Fruit fly (Drosophila melanogaster): ENCODE data around the gene CG8840.

The CG8840 gene

dm6 chr2L:3437068-3437467, 26.7 kb downstream of the CG8840 start (continued):
- TF ChIP-seq danr (GFP tag; IDR thresholded peaks at IDR 0.05): no peak
- TF ChIP-seq gro (GFP tag; optimal IDR thresholded peaks at IDR 0.05): no peak
- no peak for TF ChIP-seq unc-4 (GFP tag; IDR thresholded peaks at IDR 0.05; ENCODE audit: partially characterized antibody)
- TF ChIP-seq wor (GFP tag; IDR thresholded peaks at IDR 0.05): 0 out of 2 replicates have a peak, but pooled peaks have one; percentile 24
- TF ChIP-seq CG10979 (tag; optimal IDR thresholded peaks at IDR 0.05): peak; percentile 73
- peak; percentile 0 for TF ChIP-seq CG12104 (GFP tag; optimal IDR thresholded peaks at IDR 0.05)
- TF ChIP-seq disco-r (GFP tag; optimal IDR thresholded peaks at IDR 0.05): no peak
- TF ChIP-seq CG5180 (GFP tag; optimal IDR thresholded peaks at IDR 0.05): peak; percentile 57
- peak; percentile 70 for TF ChIP-seq CG18262 (tag; optimal IDR thresholded peaks at IDR 0.05)
- peak; percentile 73 for TF ChIP-seq CG15269 (tag; optimal IDR thresholded peaks at IDR 0.05)
- TF ChIP-seq Nf-YC (tag; optimal IDR thresholded peaks at IDR 0.05): peak; percentile 40
- no peak for TF ChIP-seq CG3163 (GFP tag; optimal IDR thresholded peaks at IDR 0.05)
- no peak for TF ChIP-seq CG14667 (GFP tag; IDR thresholded peaks at IDR 0.05)
- TF ChIP-seq gcm2 (GFP tag; optimal IDR thresholded peaks at IDR 0.05): no peak
- TF ChIP-seq CG43689 (GFP tag; IDR thresholded peaks at IDR 0.05): peak; percentile 62
- no peak for TF ChIP-seq CG16815 (GFP tag; optimal IDR thresholded peaks at IDR 0.05)
- TF ChIP-seq trem (tag; optimal IDR thresholded peaks at IDR 0.05): peak; percentile 36
- TF ChIP-seq lov (optimal IDR thresholded peaks at IDR 0.05): no peak
- TF ChIP-seq lov (GFP tag; IDR thresholded peaks at IDR 0.05): peak; percentile 73; the same call in 2 of the 3 replicates
- TF ChIP-seq lab (GFP tag; optimal IDR thresholded peaks at IDR 0.05): peak; percentile 67
- peak; percentile 56; the same call in 1 of the 2 replicates for TF ChIP-seq Xrp1 (GFP tag; IDR thresholded peaks at IDR 0.05)
- no peak for TF ChIP-seq CG33213 (GFP tag; optimal IDR thresholded peaks at IDR 0.05)
- peak; percentile 78 for TF ChIP-seq Sox102F (GFP tag; optimal IDR thresholded peaks at IDR 0.05)
- peak; percentile 34 for TF ChIP-seq CG8388 (GFP tag; optimal IDR thresholded peaks at IDR 0.05)
- TF ChIP-seq Dad (GFP tag; optimal IDR thresholded peaks at IDR 0.05): no peak
- TF ChIP-seq so (GFP tag; IDR thresholded peaks at IDR 0.05): peak; percentile 77
- peak; percentile 80 for TF ChIP-seq CG2712 (tag; optimal IDR thresholded peaks at IDR 0.05)
- peak; percentile 59 for TF ChIP-seq CG10366 (GFP tag; IDR thresholded peaks at IDR 0.05)
- peak; percentile 45 for TF ChIP-seq nmo (GFP tag; optimal IDR thresholded peaks at IDR 0.05)
- peak; percentile 63; the same call in 2 of the 3 replicates for TF ChIP-seq tgo (GFP tag; IDR thresholded peaks at IDR 0.05)
- peak; percentile 61 for TF ChIP-seq CG14441 (GFP tag; IDR thresholded peaks at IDR 0.05)
- TF ChIP-seq CG32767 (GFP tag; IDR thresholded peaks at IDR 0.05): peak; percentile 59; the same call in 1 of the 2 replicates
- 0 out of 3 replicates have a peak, but pooled peaks have one; percentile 35 for TF ChIP-seq ken (GFP tag; IDR thresholded peaks at IDR 0.05)
- no peak for TF ChIP-seq tx (GFP tag; optimal IDR thresholded peaks at IDR 0.05)
- TF ChIP-seq pum (GFP tag; optimal IDR thresholded peaks at IDR 0.05): peak; percentile 14
- TF ChIP-seq br (optimal IDR thresholded peaks at IDR 0.05): no peak
- TF ChIP-seq CG4820 (GFP tag; optimal IDR thresholded peaks at IDR 0.05): peak; percentile 55
- peak; percentile 38 for TF ChIP-seq chn (GFP tag; optimal IDR thresholded peaks at IDR 0.05)
- TF ChIP-seq CG11560 (tag; IDR thresholded peaks at IDR 0.05): 0 out of 3 replicates have a peak, but pooled peaks have one; percentile 33
- TF ChIP-seq ham (GFP tag; IDR thresholded peaks at IDR 0.05): no peak
- TF ChIP-seq dmrt11E (tag; optimal IDR thresholded peaks at IDR 0.05): peak; percentile 34
- no peak for TF ChIP-seq lola (GFP tag; optimal IDR thresholded peaks at IDR 0.05)
- TF ChIP-seq run (tag; optimal IDR thresholded peaks at IDR 0.05): peak; percentile 14
- peak; percentile 69 for TF ChIP-seq Blimp-1 (GFP tag; optimal IDR thresholded peaks at IDR 0.05)
- peak; percentile 29 for TF ChIP-seq Xbp1 (GFP tag; optimal IDR thresholded peaks at IDR 0.05)
- TF ChIP-seq CG10147 (GFP tag; optimal IDR thresholded peaks at IDR 0.05): peak; percentile 1
- TF ChIP-seq Meics (GFP tag; optimal IDR thresholded peaks at IDR 0.05): peak; percentile 42
- TF ChIP-seq H2.0 (GFP tag; IDR thresholded peaks at IDR 0.05): peak; percentile 15; the same call in 1 of the 2 replicates
- peak; percentile 51; the same call in 1 of the 2 replicates for TF ChIP-seq ara (GFP tag; IDR thresholded peaks at IDR 0.05)
- TF ChIP-seq jumu (GFP tag; optimal IDR thresholded peaks at IDR 0.05): no peak
- peak; percentile 85 for TF ChIP-seq vvl (GFP tag; IDR thresholded peaks at IDR 0.05)

All from whole organism, embryonic.